Worm (Caenorhabditis elegans) whole organism, L1 larva: Measurements from ENCODE around the gene vpat-1.
A peak's percentile ranks its signal among the peaks of the same experiment; 100 is the strongest.

ENCODE experiments used
- C04F5.9 ChIP-seq: sonication (generic microtip); optimal IDR thresholded peaks from 2 replicates; lab custom pipeline; 2016; ENCODE audit warnings: missing genetic modification characterization, missing compliant biosample characterization
- C16A3.4 ChIP-seq: fragments of 150-350 bp; optimal IDR thresholded peaks from 2 replicates; lab custom pipeline; 2014; ENCODE audit warnings: missing biosample characterization, missing genetic modification characterization
- C34B4.2 ChIP-seq: sonication (generic microtip); optimal IDR thresholded peaks from 2 replicates; lab custom pipeline; 2017; ENCODE audit warnings: mild to moderate bottlenecking, missing genetic modification characterization, missing compliant biosample characterization
- F16B12.6 ChIP-seq: fragments of 150-350 bp; optimal IDR thresholded peaks from 2 replicates; lab custom pipeline; 2014; ENCODE audit warnings: missing biosample characterization, missing genetic modification characterization
- Y116A8C.19 ChIP-seq: sonication (generic microtip); optimal IDR thresholded peaks from 2 replicates; lab custom pipeline; 2016; ENCODE audit warnings: missing compliant biosample characterization, missing genetic modification characterization, borderline replicate concordance
- aha-1 ChIP-seq: fragments of 150-350 bp; optimal IDR thresholded peaks from 2 replicates; lab custom pipeline; 2014; ENCODE audit warnings: missing biosample characterization, missing genetic modification characterization
- alr-1 ChIP-seq: fragments of 200-800 bp; sonication (Bioruptor generic); optimal IDR thresholded peaks from 2 replicates; lab custom pipeline; 2018; ENCODE audit warnings: borderline replicate concordance, mild to moderate bottlenecking, missing genetic modification characterization, missing compliant biosample characterization
- aly-2 ChIP-seq: fragments of 150-350 bp; optimal IDR thresholded peaks from 2 replicates; lab custom pipeline; 2014; ENCODE audit warnings: missing biosample characterization, missing genetic modification characterization
- ama-1 ChIP-seq: fragments of 150-350 bp; optimal IDR thresholded peaks from 2 replicates; lab custom pipeline; 2014
- ceh-8 ChIP-seq: fragments of 200-800 bp; sonication (Bioruptor generic); optimal IDR thresholded peaks from 2 replicates; lab custom pipeline; 2018; ENCODE audit warnings: mild to moderate bottlenecking, missing genetic modification characterization, moderate library complexity, missing compliant biosample characterization
- ceh-82 ChIP-seq, 3 experiments: fragments of 150-350 bp in 1 of 3; sonication (generic microtip) in 2 of 3; optimal IDR thresholded peaks; 2 replicates each; lab custom pipeline; 2014 to 2017; ENCODE audit warnings: missing biosample characterization in 3 of 3, missing genetic modification characterization in 3 of 3
- ceh-90 ChIP-seq: sonication (generic microtip); optimal IDR thresholded peaks from 2 replicates; lab custom pipeline; 2016; ENCODE audit warnings: missing genetic modification characterization, missing compliant biosample characterization
- ces-1 ChIP-seq: fragments of 150-350 bp; optimal IDR thresholded peaks from 2 replicates; lab custom pipeline; 2014; ENCODE audit warnings: missing biosample characterization, missing genetic modification reagents, missing genetic modification characterization
- dpl-1 ChIP-seq, 3 experiments: fragments of 150-350 bp in 2 of 3; sonication (generic microtip) in 1 of 3; optimal IDR thresholded peaks; 2 replicates each; lab custom pipeline; 2014 to 2017; ENCODE audit warnings: missing biosample characterization in 3 of 3, missing genetic modification characterization in 3 of 3, missing genetic modification reagents in 3 of 3
- efl-3 ChIP-seq: fragments of 200-800 bp; sonication (Bioruptor generic); optimal IDR thresholded peaks from 2 replicates; lab custom pipeline; 2018; ENCODE audit warnings: mild to moderate bottlenecking, missing genetic modification characterization, missing compliant biosample characterization
- egl-13 ChIP-seq: sonication (generic microtip); optimal IDR thresholded peaks from 2 replicates; lab custom pipeline; 2016; ENCODE audit warnings: missing genotype, missing genetic modification reagents, missing genetic modification characterization, missing compliant biosample characterization
- egl-27 ChIP-seq, 2 experiments: fragments of 150-350 bp in 1 of 2; sonication (generic microtip); optimal IDR thresholded peaks; 3 replicates each; lab custom pipeline; 2017 to 2018; ENCODE audit warnings: missing biosample characterization in 2 of 2, missing genetic modification characterization in 2 of 2, missing genetic modification reagents in 2 of 2
- elt-2 ChIP-seq: sonication (generic microtip); optimal IDR thresholded peaks from 2 replicates; lab custom pipeline; 2016; ENCODE audit warnings: missing genetic modification characterization, mild to moderate bottlenecking, inconsistent platforms, missing compliant biosample characterization, missing genetic modification reagents
- ets-5 ChIP-seq: fragments of 200-800 bp; sonication (Bioruptor generic); IDR thresholded peaks from 2 replicates; pipeline ENCODE4 v1.3.6; 2022; ENCODE audit warnings: missing genetic modification characterization, missing compliant biosample characterization
- fkh-10 ChIP-seq: sonication (generic microtip); optimal IDR thresholded peaks from 2 replicates; lab custom pipeline; 2017; ENCODE audit warnings: missing biosample characterization, missing genetic modification reagents, missing genetic modification characterization
- fkh-4 ChIP-seq: sonication (generic microtip); optimal IDR thresholded peaks from 2 replicates; lab custom pipeline; 2016; ENCODE audit warnings: missing compliant biosample characterization, missing genetic modification characterization, borderline replicate concordance
- fos-1 ChIP-seq: fragments of 150-350 bp; optimal IDR thresholded peaks from 2 replicates; lab custom pipeline; 2014; ENCODE audit warnings: missing biosample characterization, missing genetic modification characterization
- grh-1 ChIP-seq: fragments of 200-800 bp; sonication (Bioruptor generic); IDR thresholded peaks from 2 replicates; pipeline ENCODE4 v1.3.6; 2022; ENCODE audit warnings: missing genetic modification reagents, missing genetic modification characterization, missing compliant biosample characterization
- hlh-4 ChIP-seq: sonication (generic microtip); optimal IDR thresholded peaks from 2 replicates; lab custom pipeline; 2016; ENCODE audit warnings: mild to moderate bottlenecking, missing genetic modification characterization, missing compliant biosample characterization
- irx-1 ChIP-seq: sonication (generic microtip); optimal IDR thresholded peaks from 2 replicates; lab custom pipeline; 2016; ENCODE audit warnings: missing genetic modification characterization, missing compliant biosample characterization
- isw-1 ChIP-seq: fragments of 200-800 bp; sonication (Bioruptor generic); IDR thresholded peaks from 2 replicates; pipeline ENCODE4 v1.3.6; 2022; ENCODE audit warnings: missing genetic modification characterization, missing compliant biosample characterization
- lin-14 ChIP-seq: fragments of 200-800 bp; sonication (Bioruptor generic); optimal IDR thresholded peaks from 2 replicates; lab custom pipeline; 2018; ENCODE audit warnings: mild to moderate bottlenecking, missing genetic modification characterization, moderate library complexity, missing compliant biosample characterization
- lin-35 ChIP-seq, 2 experiments: fragments of 150-350 bp; optimal IDR thresholded peaks; 2 replicates each; lab custom pipeline; 2014; ENCODE audit warnings: missing biosample characterization in 2 of 2, missing genetic modification characterization in 2 of 2, missing genetic modification reagents in 2 of 2
- lir-3 ChIP-seq: sonication (generic microtip); optimal IDR thresholded peaks from 2 replicates; lab custom pipeline; 2016; ENCODE audit warnings: mild to moderate bottlenecking, missing genetic modification characterization, moderate library complexity, missing compliant biosample characterization; ENCODE audit not compliant: poor library complexity
- lsy-2 ChIP-seq, 2 experiments: fragments of 150-350 bp; optimal IDR thresholded peaks; 2 replicates each; lab custom pipeline; 2014; ENCODE audit warnings: missing biosample characterization in 2 of 2, missing genetic modification characterization in 2 of 2
- mab-9 ChIP-seq: fragments of 200-800 bp; sonication (Bioruptor generic); IDR thresholded peaks from 2 replicates; pipeline ENCODE4 v1.3.6; 2022; ENCODE audit warnings: missing genetic modification reagents, missing genetic modification characterization, missing compliant biosample characterization
- mdl-1 ChIP-seq, 2 experiments: fragments of 150-350 bp; optimal IDR thresholded peaks; 2 replicates each; lab custom pipeline; 2014 to 2017; ENCODE audit warnings: missing biosample characterization in 2 of 2, missing genetic modification characterization in 2 of 2, inconsistent platforms in 1 of 2
- mep-1 ChIP-seq: fragments of 150-350 bp; optimal IDR thresholded peaks from 2 replicates; lab custom pipeline; 2014; ENCODE audit warnings: missing biosample characterization, missing genetic modification characterization
- nhr-19 ChIP-seq: fragments of 200-800 bp; sonication (Bioruptor generic); conservative IDR thresholded peaks from 2 replicates; pipeline ENCODE4 v1.3.6; 2022; ENCODE audit warnings: missing genetic modification characterization, missing compliant biosample characterization
- nhr-20 ChIP-seq: sonication (generic microtip); optimal IDR thresholded peaks from 2 replicates; lab custom pipeline; 2016; ENCODE audit warnings: mild to moderate bottlenecking, missing genetic modification characterization, missing compliant biosample characterization
- nhr-237 ChIP-seq: fragments of 150-350 bp; optimal IDR thresholded peaks from 2 replicates; lab custom pipeline; 2014; ENCODE audit warnings: missing biosample characterization, missing genetic modification characterization
- nhr-47 ChIP-seq: sonication (generic microtip); optimal IDR thresholded peaks from 2 replicates; lab custom pipeline; 2016; ENCODE audit warnings: mild to moderate bottlenecking, missing genetic modification characterization, moderate library complexity, missing compliant biosample characterization
- nhr-71 ChIP-seq: sonication (generic microtip); optimal IDR thresholded peaks from 2 replicates; lab custom pipeline; 2016; ENCODE audit warnings: mild to moderate bottlenecking, missing genetic modification characterization, moderate library complexity, missing compliant biosample characterization
- nhr-76 ChIP-seq: sonication (generic microtip); optimal IDR thresholded peaks from 2 replicates; lab custom pipeline; 2017; ENCODE audit warnings: missing biosample characterization, missing genetic modification characterization
- nhr-77 ChIP-seq: fragments of 150-350 bp; optimal IDR thresholded peaks from 2 replicates; lab custom pipeline; 2014; ENCODE audit warnings: missing biosample characterization, missing genetic modification characterization
- nhr-84 ChIP-seq: sonication (generic microtip); optimal IDR thresholded peaks from 2 replicates; lab custom pipeline; 2017; ENCODE audit warnings: missing biosample characterization, missing genetic modification characterization
- pag-3 ChIP-seq: sonication (generic microtip); optimal IDR thresholded peaks from 2 replicates; lab custom pipeline; 2017; ENCODE audit warnings: missing genetic modification characterization, mild to moderate bottlenecking, missing compliant biosample characterization, antibody characterized with exemption, borderline replicate concordance; ENCODE audit not compliant: insufficient read depth
- rnt-1 ChIP-seq: sonication (generic microtip); optimal IDR thresholded peaks from 2 replicates; lab custom pipeline; 2016; ENCODE audit warnings: mild to moderate bottlenecking, missing genetic modification characterization, moderate library complexity, missing compliant biosample characterization
- swsn-7 ChIP-seq: sonication (generic microtip); optimal IDR thresholded peaks from 2 replicates; lab custom pipeline; 2016; ENCODE audit warnings: missing genetic modification characterization, missing compliant biosample characterization
- tbx-2 ChIP-seq: sonication (generic microtip); optimal IDR thresholded peaks from 2 replicates; lab custom pipeline; 2016; ENCODE audit warnings: missing genetic modification characterization, missing compliant biosample characterization
- tlp-1 ChIP-seq: fragments of 150-350 bp; optimal IDR thresholded peaks from 2 replicates; lab custom pipeline; 2014; ENCODE audit warnings: missing biosample characterization, missing genetic modification characterization
- unc-130 ChIP-seq: fragments of 150-350 bp; optimal IDR thresholded peaks from 2 replicates; lab custom pipeline; 2017; ENCODE audit warnings: missing biosample characterization, missing genetic modification characterization, inconsistent platforms
- unc-30 ChIP-seq: sonication (generic microtip); optimal IDR thresholded peaks from 2 replicates; lab custom pipeline; 2017; ENCODE audit warnings: missing biosample characterization, missing genetic modification characterization
- unc-98 ChIP-seq: fragments of 200-800 bp; sonication (Bioruptor generic); IDR thresholded peaks from 2 replicates; pipeline ENCODE4 v1.3.6; 2022; ENCODE audit warnings: missing genetic modification characterization, missing compliant biosample characterization
- xbp-1 ChIP-seq: sonication (generic microtip); optimal IDR thresholded peaks from 2 replicates; lab custom pipeline; 2016; ENCODE audit warnings: missing genetic modification characterization, missing compliant biosample characterization
- zag-1 ChIP-seq: fragments of 150-350 bp; optimal IDR thresholded peaks from 2 replicates; lab custom pipeline; 2014; ENCODE audit warnings: missing biosample characterization, missing genetic modification characterization
- ztf-11 ChIP-seq, 2 experiments: sonication (generic microtip); optimal IDR thresholded peaks; 2 replicates each; lab custom pipeline; 2016 to 2017; ENCODE audit warnings: missing genetic modification characterization in 2 of 2, missing biosample characterization in 1 of 2, missing compliant biosample characterization in 1 of 2
- ztf-4 ChIP-seq: fragments of 150-350 bp; optimal IDR thresholded peaks from 2 replicates; lab custom pipeline; 2014; ENCODE audit warnings: missing biosample characterization, missing genetic modification characterization

vpat-1 gene

DNA sequence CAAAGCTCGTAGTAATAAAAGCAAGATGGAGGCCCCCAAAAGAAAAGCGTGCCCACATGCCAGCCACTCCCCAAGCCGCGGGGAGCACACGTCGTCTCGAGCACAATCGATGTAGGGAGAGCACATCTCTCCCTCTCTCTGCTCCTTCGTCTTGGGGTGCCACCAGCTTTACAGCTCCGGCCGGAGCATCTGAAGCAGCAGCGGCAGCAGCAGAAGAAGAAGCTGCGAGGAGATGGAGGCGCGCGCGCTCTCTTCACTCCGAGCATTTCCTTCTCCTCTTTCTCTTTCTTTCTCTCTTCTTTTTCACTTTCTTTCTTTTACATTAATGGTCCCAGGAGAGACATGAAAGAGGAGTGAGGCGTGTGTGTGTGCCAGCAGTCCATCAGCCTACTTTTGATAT, 18.1 kb upstream of the vpat-1 start:
- TF ChIP-seq rnt-1 (tag; lab: Kevin White, UChicago) (peak; percentile 64), nhr-237 (no peak), lsy-2 (tag; optimal IDR thresholded peaks at IDR 0.05; lab: Kevin White, UChicago) (peak in 1 of 2 experiments; percentile 49), elt-2 (tag; lab: Kevin White, UChicago) (no peak), fkh-4 (no peak), F16B12.6 (tag; lab: Kevin White, UChicago) (no peak), irx-1 (peak; percentile 23), aha-1 (no peak), lin-35 (GFP tag; optimal IDR thresholded peaks at IDR 0.05; lab: Kevin White, UChicago) (peak in 1 of 2 experiments; percentile 35), dpl-1 (GFP tag; optimal IDR thresholded peaks at IDR 0.05; lab: Kevin White, UChicago) (no peak), efl-3 (GFP tag; lab: Kevin White, UChicago) (no peak), C16A3.4 (tag; lab: Kevin White, UChicago) (no peak), isw-1 (GFP tag; lab: Robert Waterston, UW) (no peak; the same call in 1 of the 2 replicates), nhr-71 (tag; lab: Kevin White, UChicago) (peak; percentile 77), lin-14 (GFP tag; lab: Kevin White, UChicago) (peak; percentile 91), fos-1 (tag; lab: Kevin White, UChicago) (no peak), C34B4.2 (tag; lab: Kevin White, UChicago) (no peak), xbp-1 (tag; lab: Kevin White, UChicago) (peak; percentile 21), nhr-84 (tag; lab: Kevin White, UChicago) (no peak), nhr-76 (tag; lab: Kevin White, UChicago) (no peak), ces-1 (GFP tag; lab: Kevin White, UChicago) (no peak), nhr-20 (tag; lab: Kevin White, UChicago) (no peak), ama-1 (lab: Kevin White, UChicago) (no peak), egl-27 (tag; optimal IDR thresholded peaks at IDR 0.05; lab: Kevin White, UChicago) (no peak), alr-1 (tag; lab: Kevin White, UChicago) (no peak), nhr-19 (GFP tag; lab: Robert Waterston, UW) (peak; percentile 44), ceh-82 (tag; optimal IDR thresholded peaks at IDR 0.05; lab: Kevin White, UChicago) (peak; percentile 4 to 51 (median 43)), pag-3 (no peak), egl-13 (tag; lab: Kevin White, UChicago) (peak; percentile 36), unc-98 (GFP tag; lab: Robert Waterston, UW) (no peak), unc-130 (tag; lab: Kevin White, UChicago) (no peak), tlp-1 (tag; lab: Kevin White, UChicago) (no peak), zag-1 (tag; lab: Kevin White, UChicago) (no peak), hlh-4 (tag; lab: Kevin White, UChicago) (no peak), C04F5.9 (tag; lab: Kevin White, UChicago) (no peak), mab-9 (GFP tag; lab: Robert Waterston, UW) (no peak), nhr-77 (tag; lab: Kevin White, UChicago) (no peak), fkh-10 (GFP tag; lab: Kevin White, UChicago) (peak; percentile 79), ceh-90 (tag; lab: Kevin White, UChicago) (no peak), mdl-1 (tag; optimal IDR thresholded peaks at IDR 0.05; lab: Kevin White, UChicago) (peak in 1 of 2 experiments; percentile 31), swsn-7 (tag; lab: Kevin White, UChicago) (peak; percentile 62), ztf-11 (tag; optimal IDR thresholded peaks at IDR 0.05; lab: Kevin White, UChicago) (peak in 1 of 2 experiments; percentile 17), unc-30 (tag; lab: Kevin White, UChicago) (no peak), aly-2 (no peak), tbx-2 (peak; percentile 68), ceh-8 (GFP tag; lab: Kevin White, UChicago) (peak; percentile 66), nhr-47 (tag; lab: Kevin White, UChicago) (peak; percentile 70), lir-3 (tag; lab: Kevin White, UChicago) (no peak), ztf-4 (tag; lab: Kevin White, UChicago) (peak; percentile 22), grh-1 (no peak), ets-5 (GFP tag; lab: Robert Waterston, UW) (no peak), Y116A8C.19 (tag; lab: Kevin White, UChicago) (no peak), mep-1 (tag; lab: Kevin White, UChicago) (peak; percentile 42)
